Fruit fly (Drosophila melanogaster): ENCODE results near the gene CG3841.
A peak's percentile ranks its signal among the peaks of the same experiment; 100 is the strongest.

The CG3841 gene

DNA sequence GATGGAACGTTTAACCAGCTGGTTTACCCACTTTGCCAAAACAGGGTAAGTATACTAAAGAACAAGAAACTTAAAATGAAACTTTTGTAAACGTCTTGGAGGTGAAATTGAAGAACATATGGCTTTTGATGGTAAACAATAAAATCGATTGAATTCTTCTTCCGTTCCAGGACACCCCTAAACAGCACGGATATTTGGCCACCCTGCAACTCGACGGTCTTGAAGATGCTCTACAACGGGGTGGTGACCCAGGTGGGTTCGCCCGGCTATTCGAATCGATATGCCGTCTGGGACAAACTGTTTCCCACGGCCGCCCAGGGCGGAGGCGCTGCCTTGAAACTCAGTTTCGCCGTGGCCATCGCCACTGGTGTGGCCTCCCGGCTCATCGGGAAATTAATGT lies 1.9 kb downstream of the CG3841 start:
- TF ChIP-seq EcR (GFP tag; optimal IDR thresholded peaks at IDR 0.05): no peak

DNA sequence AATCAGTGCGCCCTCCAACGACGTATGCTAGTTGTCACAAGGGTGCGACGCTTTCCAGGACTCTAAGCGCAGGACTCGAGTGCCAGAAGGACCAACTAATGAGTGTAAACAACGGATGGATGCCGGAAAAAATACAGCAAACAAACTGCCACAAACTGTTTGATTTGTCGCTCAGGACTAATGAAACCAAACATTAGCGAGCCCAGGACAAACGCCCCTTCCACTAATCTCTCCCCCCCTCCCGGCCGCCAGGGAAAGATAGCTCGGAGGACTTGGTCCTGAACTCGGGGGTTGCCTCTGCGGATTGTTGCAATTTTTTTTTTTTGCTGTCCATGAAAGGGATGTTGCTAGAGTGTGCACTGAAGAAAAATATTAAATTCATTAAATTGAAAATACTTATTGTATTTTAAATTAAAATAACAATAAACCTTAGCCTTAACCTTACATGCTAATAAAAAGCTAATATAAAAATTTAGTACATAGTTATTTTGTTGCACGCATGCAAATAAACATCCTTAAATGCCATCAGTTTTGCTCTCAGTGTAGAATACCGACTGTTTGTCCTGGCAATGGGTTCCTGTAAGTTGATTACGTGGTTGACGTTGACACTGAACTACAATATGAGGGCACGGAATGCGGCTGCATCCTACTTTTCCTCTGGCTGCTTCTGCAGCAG lies 5.5 kb downstream of the CG3841 start:
- TF ChIP-seq CG8159 (tag; optimal IDR thresholded peaks at IDR 0.05) (peak; percentile 37), CG34367 (tag; optimal IDR thresholded peaks at IDR 0.05) (no peak)

DNA sequence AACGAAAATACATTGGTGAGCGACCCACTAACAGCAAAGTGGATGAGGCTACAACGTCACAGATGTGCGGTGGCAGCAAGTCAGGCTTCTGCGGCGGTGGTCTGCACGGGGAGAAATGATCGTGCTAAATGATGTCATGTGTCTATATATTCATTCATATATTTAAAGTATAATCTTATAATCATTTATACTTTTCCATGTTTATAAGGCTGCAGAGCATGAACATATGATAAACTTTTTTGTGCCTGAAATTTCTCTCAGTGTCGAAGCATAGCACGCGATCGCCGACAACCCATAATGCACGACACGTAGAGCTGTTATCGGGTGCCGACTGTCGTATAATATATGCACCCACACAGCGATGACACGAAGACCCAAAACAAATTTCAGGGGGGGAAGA lies 9.1 kb downstream of the CG3841 start:
- TF ChIP-seq CG8159 (tag; optimal IDR thresholded peaks at IDR 0.05) (peak; percentile 15), CG17806 (tag; optimal IDR thresholded peaks at IDR 0.05) (peak; percentile 24), CG8301 (tag; optimal IDR thresholded peaks at IDR 0.05) (no peak), rn (GFP tag; IDR thresholded peaks at IDR 0.05) (peak; percentile 55; the same call in 1 of the 2 replicates), CG4496 (GFP tag; IDR thresholded peaks at IDR 0.05) (no peak), Pif1A (GFP tag; optimal IDR thresholded peaks at IDR 0.05) (peak; percentile 6), CG14655 (GFP tag; optimal IDR thresholded peaks at IDR 0.05) (peak; percentile 36), Pif1B (GFP tag; optimal IDR thresholded peaks at IDR 0.05) (peak; percentile 20), Ets98B (GFP tag; IDR thresholded peaks at IDR 0.05) (peak; percentile 44; the same call in 1 of the 2 replicates), CG10348 (GFP tag; IDR thresholded peaks at IDR 0.05) (no peak), CG12605 (GFP tag; IDR thresholded peaks at IDR 0.05) (0 out of 2 replicates have a peak, but pooled peaks have one; percentile 34), CG15710 (tag; optimal IDR thresholded peaks at IDR 0.05) (peak; percentile 20), CG9948 (tag; optimal IDR thresholded peaks at IDR 0.05) (no peak), fd96Ca (GFP tag; IDR thresholded peaks at IDR 0.05) (peak; percentile 68)

DNA sequence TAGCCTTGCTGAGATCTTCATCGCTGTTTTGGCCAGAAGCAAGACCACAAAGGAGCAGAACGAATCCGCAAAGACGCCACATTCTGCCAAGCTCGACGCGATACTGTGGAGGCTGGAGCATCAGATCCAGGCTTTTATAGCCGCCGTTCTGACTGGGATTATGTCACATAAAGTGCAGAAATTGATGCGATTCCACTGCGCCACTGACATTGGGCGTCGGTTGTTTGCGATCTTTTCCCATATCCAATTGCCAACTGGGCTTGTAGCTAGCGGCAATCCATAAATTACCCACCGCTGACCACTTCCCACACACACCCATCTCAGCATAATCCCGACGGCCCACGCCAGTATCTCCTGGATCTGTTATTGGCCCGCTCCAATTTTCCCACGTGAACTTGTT lies 11.5 kb downstream of the CG3841 start, which contains the start of gene CG4382:
Gene CG4382, minus strand, starts transcription at position 101 of the 400 bp plus-strand sequence.
- TF ChIP-seq gl (tag; optimal IDR thresholded peaks at IDR 0.05) (no peak), Ets98B (GFP tag; IDR thresholded peaks at IDR 0.05) (no peak), CG12605 (GFP tag; IDR thresholded peaks at IDR 0.05) (no peak), CG8159 (tag; optimal IDR thresholded peaks at IDR 0.05) (no peak), CG13204 (GFP tag; optimal IDR thresholded peaks at IDR 0.05) (no peak)

DNA sequence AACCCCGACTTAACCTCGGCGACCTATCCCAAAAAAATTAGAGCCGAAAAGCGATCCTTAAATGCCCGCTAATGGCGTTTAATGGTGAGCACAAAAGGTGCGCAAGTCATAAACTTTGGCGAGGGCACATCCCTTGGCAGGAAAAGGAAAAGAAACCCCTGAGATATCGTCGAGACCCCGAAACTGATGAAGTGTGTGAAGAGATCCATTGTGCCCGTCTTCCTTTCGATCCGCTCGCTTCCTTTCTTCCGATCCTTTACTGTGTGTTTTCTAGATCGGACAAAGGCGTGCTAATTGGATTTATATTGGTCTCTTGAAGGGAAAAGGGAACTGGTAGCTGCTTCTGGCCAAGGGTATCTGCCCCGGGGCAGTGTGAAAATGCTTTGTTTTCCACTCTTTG lies 11.9 kb downstream of the CG3841 start:
- TF ChIP-seq gl (tag; optimal IDR thresholded peaks at IDR 0.05): no peak

DNA sequence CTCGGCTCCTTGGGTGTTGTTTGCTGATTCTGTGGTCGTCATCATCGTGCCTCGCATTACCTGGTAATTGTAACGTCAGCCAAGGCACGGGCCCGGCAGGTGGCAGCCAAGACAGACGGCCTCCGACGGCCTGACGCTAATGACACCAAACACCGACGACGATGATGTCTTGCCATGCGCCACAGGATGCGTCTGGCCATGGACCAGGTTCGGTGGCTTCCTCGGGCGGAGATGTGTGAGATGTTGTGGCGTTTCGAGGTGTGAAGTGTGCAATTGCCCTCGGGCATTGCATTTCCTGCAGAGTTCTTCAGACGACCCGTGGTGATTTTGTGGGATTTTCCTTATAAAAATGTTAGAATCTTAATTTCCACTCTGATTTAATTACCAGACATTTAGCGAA lies 12.8 kb downstream of the CG3841 start:
- TF ChIP-seq EcR (GFP tag; optimal IDR thresholded peaks at IDR 0.05) (no peak), Snoo (tag; optimal IDR thresholded peaks at IDR 0.05) (no peak), CG14655 (GFP tag; optimal IDR thresholded peaks at IDR 0.05) (no peak), CG12605 (GFP tag; IDR thresholded peaks at IDR 0.05) (no peak), CG8301 (tag; optimal IDR thresholded peaks at IDR 0.05) (no peak), CG13204 (GFP tag; optimal IDR thresholded peaks at IDR 0.05) (no peak), fd96Ca (GFP tag; IDR thresholded peaks at IDR 0.05) (no peak), Ets98B (GFP tag; IDR thresholded peaks at IDR 0.05) (no peak), rn (GFP tag; IDR thresholded peaks at IDR 0.05) (no peak), CG32121 (GFP tag; IDR thresholded peaks at IDR 0.05) (no peak), gl (tag; optimal IDR thresholded peaks at IDR 0.05) (no peak), Pif1B (GFP tag; optimal IDR thresholded peaks at IDR 0.05) (no peak), CG10348 (GFP tag; IDR thresholded peaks at IDR 0.05) (no peak), CG8159 (tag; optimal IDR thresholded peaks at IDR 0.05) (no peak), Pif1A (GFP tag; optimal IDR thresholded peaks at IDR 0.05) (no peak), CG15710 (tag; optimal IDR thresholded peaks at IDR 0.05) (no peak), CG9948 (tag; optimal IDR thresholded peaks at IDR 0.05) (no peak)

DNA sequence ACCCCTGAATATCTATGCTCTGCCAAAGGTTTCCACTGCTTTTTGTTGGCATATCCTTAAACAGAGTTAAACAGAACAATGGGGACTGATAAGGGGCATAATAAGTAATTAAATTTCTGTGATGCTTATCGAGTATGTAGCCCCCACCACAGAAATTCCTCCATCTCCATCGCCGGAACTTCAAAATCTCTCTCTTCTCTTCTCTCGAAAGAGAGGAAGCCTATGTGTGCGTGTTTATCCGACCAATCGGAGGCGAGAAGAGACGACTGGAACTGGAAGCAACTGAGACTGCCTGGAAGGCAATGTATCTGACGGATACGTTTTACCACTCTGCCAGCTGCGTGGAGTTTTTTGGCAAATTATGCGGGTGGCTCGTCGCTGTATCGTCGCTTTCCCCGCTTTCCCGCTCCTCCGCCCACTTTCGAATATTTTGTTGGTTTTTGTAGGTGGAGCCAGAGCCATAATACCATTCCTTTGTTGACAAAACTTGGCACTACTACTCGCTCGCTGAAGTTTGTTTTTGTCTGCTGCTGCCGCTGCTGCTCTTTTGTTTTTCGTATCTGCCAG lies 18.8 kb downstream of the CG3841 start, which contains the start of gene gcm2:
Gene gcm2, plus strand, starts transcription at position 566 of the 567 bp plus-strand sequence.
- no peak for TF ChIP-seq CG12605 (GFP tag; IDR thresholded peaks at IDR 0.05)
- TF ChIP-seq CG13204 (GFP tag; optimal IDR thresholded peaks at IDR 0.05): peak; percentile 10
- TF ChIP-seq CG8159 (tag; optimal IDR thresholded peaks at IDR 0.05): no peak

DNA sequence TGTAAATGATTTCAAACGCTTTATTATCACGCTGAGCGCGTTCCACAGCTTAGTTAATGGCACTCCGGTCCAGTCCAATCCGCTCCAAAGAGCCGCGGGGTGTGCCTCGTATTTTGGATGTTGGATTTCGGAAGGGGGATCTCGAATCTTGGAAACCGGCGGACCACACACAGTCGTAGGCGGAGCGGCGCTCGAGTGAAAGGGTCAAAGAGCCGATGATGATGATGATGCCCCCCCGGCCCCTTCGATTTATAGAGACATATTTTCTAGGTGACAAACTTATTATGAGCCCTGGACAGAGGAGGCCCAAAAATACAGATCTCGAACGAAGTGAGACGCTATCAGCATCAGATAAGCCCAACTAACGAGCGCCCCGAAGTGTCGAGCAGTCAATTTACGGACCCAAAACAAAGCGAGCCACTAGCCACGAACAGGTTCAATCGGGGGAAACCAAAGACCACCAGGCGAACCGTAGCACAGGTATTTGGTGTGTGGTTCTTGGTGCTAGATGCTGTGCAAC lies 20.1 kb downstream of the CG3841 start:
- TF ChIP-seq CG9948 (tag; optimal IDR thresholded peaks at IDR 0.05): no peak
- TF ChIP-seq CG14655 (GFP tag; optimal IDR thresholded peaks at IDR 0.05): no peak
- no peak for TF ChIP-seq Ets98B (GFP tag; IDR thresholded peaks at IDR 0.05)
- no peak for TF ChIP-seq CG34367 (tag; optimal IDR thresholded peaks at IDR 0.05)
- no peak for TF ChIP-seq CG10348 (GFP tag; IDR thresholded peaks at IDR 0.05)

All from whole organism, pupa.